Worm (Caenorhabditis elegans): Measurements from ENCODE around the gene srx-82.

- TF ChIP-seq daf-12 (tag; optimal IDR thresholded peaks at IDR 0.05) (no peak), fkh-10 (GFP tag; optimal IDR thresholded peaks at IDR 0.05) (no peak), snpc-4 (tag; optimal IDR thresholded peaks at IDR 0.05) (no peak)
Measured at ce11 chrV:11593888-11594287, 4.4 kb downstream of the srx-82 start.
